Worm (Caenorhabditis elegans) whole organism, mixed stage, embryonic: Measurements from ENCODE around the gene zig-10.
A peak's percentile ranks its signal among the peaks of the same experiment; 100 is the strongest.

Source experiments
- blmp-1 ChIP-seq: fragments of 150-350 bp; optimal IDR thresholded peaks from 2 replicates; lab custom pipeline; 2014; ENCODE audit warnings: missing biosample characterization, missing genetic modification characterization
- lin-13 ChIP-seq: fragments of 150-350 bp; optimal IDR thresholded peaks from 2 replicates; lab custom pipeline; 2014; ENCODE audit warnings: missing biosample characterization, missing genetic modification characterization
- nhr-237 ChIP-seq: fragments of 150-350 bp; optimal IDR thresholded peaks from 2 replicates; lab custom pipeline; 2014; ENCODE audit warnings: missing biosample characterization, missing genetic modification characterization
- nhr-28 ChIP-seq: fragments of 150-350 bp; optimal IDR thresholded peaks from 2 replicates; lab custom pipeline; 2014; ENCODE audit warnings: missing biosample characterization, missing genetic modification characterization
- snpc-4 ChIP-seq: fragments of 150-350 bp; optimal IDR thresholded peaks from 2 replicates; lab custom pipeline; 2014; ENCODE audit warnings: missing biosample characterization, missing genetic modification characterization

ce11 chrII:6360822-6361221 is 37.7 kb upstream of the zig-10 start, which contains the start of gene K10B2.4:
- no peak for TF ChIP-seq snpc-4
- peak; percentile 62 for TF ChIP-seq lin-13
- TF ChIP-seq blmp-1 (tag; lab: Kevin White, UChicago), result no peak
- no peak for TF ChIP-seq nhr-237 (tag; lab: Kevin White, UChicago)
- TF ChIP-seq nhr-28 (tag; lab: Kevin White, UChicago), result no peak
